Fruit fly (Drosophila melanogaster) whole organism, embryonic: ENCODE results near the gene CG14853.

Experiments used
- ATbp ChIP-seq: fragments of 200-800 bp; sonication (Bioruptor generic); optimal IDR thresholded peaks from 2 replicates; lab custom pipeline; 2017; ENCODE audit warnings: missing biosample characterization, mild to moderate bottlenecking, missing genetic modification characterization, missing genetic modification reagents
- B-H1 ChIP-seq: fragments of 200-800 bp; sonication (Bioruptor generic); IDR thresholded peaks from 3 replicates; pipeline ENCODE4 v1.3.6; 2022; ENCODE audit warnings: missing biosample characterization, missing genetic modification characterization
- B-H2 ChIP-seq: fragments of 200-800 bp; sonication (Bioruptor generic); optimal IDR thresholded peaks from 2 replicates; lab custom pipeline; 2018; ENCODE audit warnings: missing biosample characterization, mild to moderate bottlenecking, missing genetic modification characterization
- Bgb ChIP-seq: fragments of 200-800 bp; sonication (Bioruptor generic); IDR thresholded peaks from 2 replicates; pipeline ENCODE4 v1.3.6; 2022; ENCODE audit warnings: missing biosample characterization, missing genetic modification characterization; ENCODE audit not compliant: partially characterized antibody
- CG10366 ChIP-seq: fragments of 200-800 bp; sonication (Bioruptor generic); IDR thresholded peaks from 2 replicates; pipeline ENCODE4 v1.3.6; 2022; ENCODE audit warnings: missing biosample characterization, missing genetic modification characterization
- CG10431 ChIP-seq: fragments of 200-800 bp; sonication (Bioruptor generic); optimal IDR thresholded peaks from 3 replicates; lab custom pipeline; 2018; ENCODE audit warnings: missing biosample characterization, mild to moderate bottlenecking, missing genetic modification characterization
- CG11456 ChIP-seq: fragments of 200-800 bp; sonication (Bioruptor generic); IDR thresholded peaks from 3 replicates; pipeline ENCODE4 v1.3.6; 2022; ENCODE audit warnings: missing biosample characterization, missing genetic modification characterization
- CG12155 ChIP-seq: fragments of 200-800 bp; sonication (Bioruptor generic); optimal IDR thresholded peaks from 3 replicates; lab custom pipeline; 2016; ENCODE audit warnings: missing biosample characterization, missing genetic modification characterization
- CG12236 ChIP-seq: fragments of 200-800 bp; sonication (Bioruptor generic); optimal IDR thresholded peaks from 2 replicates; lab custom pipeline; 2016; ENCODE audit warnings: missing biosample characterization, missing genetic modification characterization
- CG12299 ChIP-seq: fragments of 200-800 bp; sonication (Bioruptor generic); optimal IDR thresholded peaks from 2 replicates; lab custom pipeline; 2018; ENCODE audit warnings: missing biosample characterization, mild to moderate bottlenecking, missing genetic modification characterization
- CG13775 ChIP-seq: fragments of 200-800 bp; sonication (Bioruptor generic); optimal IDR thresholded peaks from 3 replicates; lab custom pipeline; 2017; ENCODE audit warnings: missing biosample characterization, mild to moderate bottlenecking, missing genetic modification characterization
- CG14050 ChIP-seq: fragments of 200-800 bp; sonication (Bioruptor generic); IDR thresholded peaks from 3 replicates; pipeline ENCODE4 v1.3.6; 2022; ENCODE audit warnings: missing biosample characterization, missing genetic modification characterization
- CG14965 ChIP-seq: fragments of 200-800 bp; sonication (Bioruptor generic); optimal IDR thresholded peaks from 2 replicates; lab custom pipeline; 2016; ENCODE audit warnings: missing biosample characterization, missing genetic modification characterization, borderline replicate concordance
- CG16863 ChIP-seq: fragments of 200-800 bp; sonication (Bioruptor generic); optimal IDR thresholded peaks from 3 replicates; lab custom pipeline; 2016; ENCODE audit warnings: missing biosample characterization, missing genetic modification characterization
- CG17328 ChIP-seq: fragments of 200-800 bp; sonication (Bioruptor generic); IDR thresholded peaks from 2 replicates; pipeline ENCODE4 v1.3.6; 2022; ENCODE audit warnings: missing biosample characterization, missing genetic modification characterization
- CG18011 ChIP-seq: fragments of 200-800 bp; sonication (Bioruptor generic); optimal IDR thresholded peaks from 2 replicates; lab custom pipeline; 2017; ENCODE audit warnings: missing biosample characterization, missing genetic modification characterization, mild to moderate bottlenecking, moderate library complexity, missing genotype
- CG18764 ChIP-seq: fragments of 200-800 bp; sonication (Bioruptor generic); optimal IDR thresholded peaks from 3 replicates; lab custom pipeline; 2016; ENCODE audit warnings: missing biosample characterization, missing genetic modification characterization
- CG8924 ChIP-seq: fragments of 200-800 bp; optimal IDR thresholded peaks from 3 replicates; lab custom pipeline; 2019; ENCODE audit warnings: missing biosample characterization, mild to moderate bottlenecking, missing genetic modification characterization, moderate library complexity
- CG9215 ChIP-seq: fragments of 200-800 bp; sonication (Bioruptor generic); IDR thresholded peaks from 2 replicates; pipeline ENCODE4 v1.3.6; 2022; ENCODE audit warnings: missing biosample characterization, missing genetic modification characterization
- CG9727 ChIP-seq: fragments of 200-800 bp; sonication (Bioruptor generic); optimal IDR thresholded peaks from 3 replicates; lab custom pipeline; 2017; ENCODE audit warnings: missing biosample characterization, mild to moderate bottlenecking, missing genetic modification characterization
- Chrac-16 ChIP-seq: fragments of 200-800 bp; sonication (Bioruptor generic); optimal IDR thresholded peaks from 3 replicates; lab custom pipeline; 2016; ENCODE audit warnings: missing biosample characterization, missing genetic modification characterization
- Dbx ChIP-seq: fragments of 200-800 bp; sonication (Bioruptor generic); IDR thresholded peaks from 3 replicates; pipeline ENCODE4 v1.3.6; 2022; ENCODE audit warnings: missing biosample characterization, missing genetic modification characterization
- Dek ChIP-seq: fragments of 200-800 bp; sonication (Bioruptor generic); optimal IDR thresholded peaks from 3 replicates; lab custom pipeline; 2019; ENCODE audit warnings: missing biosample characterization, mild to moderate bottlenecking, missing genetic modification characterization, moderate library complexity
- E2f2 ChIP-seq: fragments of 200-800 bp; sonication (Bioruptor generic); IDR thresholded peaks from 2 replicates; pipeline ENCODE4 v1.3.6; 2022; ENCODE audit warnings: missing biosample characterization, missing genetic modification characterization
- HLH4C ChIP-seq: fragments of 200-800 bp; sonication (Bioruptor generic); IDR thresholded peaks from 3 replicates; pipeline ENCODE4 v1.3.6; 2022; ENCODE audit warnings: missing biosample characterization, missing genetic modification characterization; ENCODE audit not compliant: partially characterized antibody
- HLH54F ChIP-seq: fragments of 200-800 bp; sonication (Bioruptor generic); optimal IDR thresholded peaks from 3 replicates; lab custom pipeline; 2016; ENCODE audit warnings: missing biosample characterization, missing genetic modification characterization
- Hmx ChIP-seq: fragments of 200-800 bp; sonication (Bioruptor generic); optimal IDR thresholded peaks from 2 replicates; lab custom pipeline; 2016; ENCODE audit warnings: missing biosample characterization, missing genetic modification characterization
- Oaz ChIP-seq: fragments of 200-800 bp; sonication (Bioruptor generic); IDR thresholded peaks from 2 replicates; pipeline ENCODE4 v1.3.6; 2022; ENCODE audit warnings: missing biosample characterization, missing genetic modification characterization
- Sox102F ChIP-seq: fragments of 200-800 bp; sonication (Bioruptor generic); optimal IDR thresholded peaks from 2 replicates; lab custom pipeline; 2018; ENCODE audit warnings: missing biosample characterization, mild to moderate bottlenecking, missing genetic modification characterization, moderate library complexity
- Xbp1 ChIP-seq: fragments of 200-800 bp; sonication (Bioruptor generic); optimal IDR thresholded peaks from 3 replicates; lab custom pipeline; 2016; ENCODE audit warnings: missing biosample characterization, mild to moderate bottlenecking, missing genetic modification characterization
- ara ChIP-seq: fragments of 200-800 bp; sonication (Bioruptor generic); IDR thresholded peaks from 2 replicates; pipeline ENCODE4 v1.3.6; 2022; ENCODE audit warnings: missing biosample characterization, missing genetic modification characterization
- chn ChIP-seq: fragments of 200-800 bp; sonication (Bioruptor generic); optimal IDR thresholded peaks from 2 replicates; lab custom pipeline; 2016; ENCODE audit warnings: missing biosample characterization, missing genetic modification characterization
- crc ChIP-seq: fragments of 200-800 bp; sonication (Bioruptor generic); optimal IDR thresholded peaks from 2 replicates; lab custom pipeline; 2016; ENCODE audit warnings: missing biosample characterization, missing genetic modification characterization
- crp ChIP-seq, 2 experiments: fragments of 200-800 bp; sonication (Bioruptor generic); optimal IDR thresholded peaks; 2 replicates in 1 of 2; 3 replicates in 1 of 2; lab custom pipeline; 2017; ENCODE audit warnings: missing biosample characterization in 2 of 2, missing genetic modification characterization in 2 of 2, mild to moderate bottlenecking in 1 of 2, moderate library complexity in 1 of 2
- dpn ChIP-seq, 2 experiments: fragments of 200-800 bp; sonication (Bioruptor generic); optimal IDR thresholded peaks; 3 replicates each; lab custom pipeline; 2016; ENCODE audit warnings: missing biosample characterization in 2 of 2, missing genetic modification characterization in 2 of 2
- fd64A ChIP-seq: fragments of 200-800 bp; sonication (Bioruptor generic); optimal IDR thresholded peaks from 3 replicates; lab custom pipeline; 2018; ENCODE audit warnings: missing biosample characterization, mild to moderate bottlenecking, missing genetic modification characterization
- ftz-f1 ChIP-seq: fragments of 200-800 bp; sonication (Bioruptor generic); optimal IDR thresholded peaks from 2 replicates; lab custom pipeline; 2016; ENCODE audit warnings: missing biosample characterization, missing genetic modification characterization
- jigr1 ChIP-seq: fragments of 200-800 bp; sonication (Bioruptor generic); IDR thresholded peaks from 3 replicates; pipeline ENCODE4 v1.3.6; 2022; ENCODE audit warnings: missing biosample characterization, missing genetic modification characterization
- kni ChIP-seq: fragments of 200-800 bp; sonication (Bioruptor generic); optimal IDR thresholded peaks from 3 replicates; lab custom pipeline; 2017; ENCODE audit warnings: mild to moderate bottlenecking, missing biosample characterization, missing genetic modification reagents, missing genetic modification characterization
- lmd ChIP-seq: fragments of 200-800 bp; sonication (Bioruptor generic); IDR thresholded peaks from 2 replicates; pipeline ENCODE4 v1.3.6; 2022; ENCODE audit warnings: missing biosample characterization, missing genetic modification characterization
- nom ChIP-seq: fragments of 200-800 bp; sonication (Bioruptor generic); optimal IDR thresholded peaks from 2 replicates; lab custom pipeline; 2017; ENCODE audit warnings: missing biosample characterization, missing genetic modification characterization, mild to moderate bottlenecking, moderate library complexity, missing genetic modification reagents
- otp ChIP-seq: fragments of 200-800 bp; sonication (Bioruptor generic); IDR thresholded peaks from 3 replicates; pipeline ENCODE4, ENCODE4 v1.3.6; 2022; ENCODE audit warnings: missing biosample characterization, missing genetic modification characterization
- phol ChIP-seq: fragments of 200-800 bp; sonication (Bioruptor generic); optimal IDR thresholded peaks from 3 replicates; lab custom pipeline; 2018; ENCODE audit warnings: missing biosample characterization, mild to moderate bottlenecking, missing genetic modification characterization, moderate library complexity
- pros ChIP-seq: fragments of 200-800 bp; sonication (Bioruptor generic); optimal IDR thresholded peaks from 3 replicates; lab custom pipeline; 2019; ENCODE audit warnings: missing biosample characterization, mild to moderate bottlenecking, missing genetic modification characterization, moderate library complexity
- rib ChIP-seq: fragments of 200-800 bp; sonication (Bioruptor generic); IDR thresholded peaks from 2 replicates; pipeline ENCODE4 v1.3.6; 2022; ENCODE audit warnings: missing biosample characterization, missing genetic modification characterization
- sens ChIP-seq: fragments of 200-800 bp; sonication (Bioruptor generic); peaks from one replicate; lab custom pipeline; 2016; ENCODE audit warnings: missing biosample characterization, missing genetic modification characterization
- sima ChIP-seq: fragments of 200-800 bp; sonication (Bioruptor generic); optimal IDR thresholded peaks from 2 replicates; lab custom pipeline; 2016; ENCODE audit warnings: missing biosample characterization, missing genetic modification characterization
- slp2 ChIP-seq: fragments of 200-800 bp; sonication (Bioruptor generic); optimal IDR thresholded peaks from 2 replicates; lab custom pipeline; 2016; ENCODE audit warnings: missing biosample characterization, missing genetic modification characterization
- zfh1 ChIP-seq: fragments of 200-800 bp; sonication (Bioruptor generic); IDR thresholded peaks from 3 replicates; pipeline ENCODE4 v1.3.6; 2022; ENCODE audit warnings: missing biosample characterization, missing genetic modification characterization

CG14853 gene

dm6 chr3R:14649307-14650239, 40.1 kb downstream of the CG14853 start (continued):
- TF ChIP-seq CG9215 (GFP tag; lab: Robert Waterston, UW) (no peak), CG8924 (tag; lab: Kevin White, UChicago) (peak; percentile 29), phol (tag; lab: Kevin White, UChicago) (peak; percentile 34), Oaz (no peak), Hmx (peak; percentile 51), zfh1 (GFP tag; lab: Robert Waterston, UW) (no peak), CG11456 (GFP tag; lab: Robert Waterston, UW) (no peak), rib (GFP tag; lab: Robert Waterston, UW) (no peak), sens (GFP tag; lab: Kevin White, UChicago) (peak; percentile 89), Sox102F (GFP tag; lab: Kevin White, UChicago) (no peak), fd64A (GFP tag; lab: Kevin White, UChicago) (peak; percentile 9), CG17328 (GFP tag; lab: Robert Waterston, UW) (0 out of 2 replicates have a peak, but pooled peaks have one; percentile 7), HLH54F (GFP tag; lab: Kevin White, UChicago) (peak; percentile 17), CG12299 (tag; lab: Kevin White, UChicago) (no peak), slp2 (GFP tag; lab: Kevin White, UChicago) (no peak), crp (GFP tag; optimal IDR thresholded peaks at IDR 0.05; lab: Kevin White, UChicago) (no peak), B-H2 (GFP tag; lab: Kevin White, UChicago) (no peak), CG10431 (GFP tag; lab: Kevin White, UChicago) (no peak), Dek (tag; lab: Kevin White, UChicago) (peak; percentile 18), CG10366 (GFP tag; lab: Robert Waterston, UW) (no peak), CG18764 (GFP tag; lab: Kevin White, UChicago) (no peak), pros (GFP tag; lab: Kevin White, UChicago) (peak; percentile 32), lmd (GFP tag; lab: Robert Waterston, UW) (no peak), E2f2 (GFP tag; lab: Robert Waterston, UW) (peak; percentile 9; the same call in 1 of the 2 replicates), CG14050 (no peak), ara (GFP tag; lab: Robert Waterston, UW) (0 out of 2 replicates have a peak, but pooled peaks have one; percentile 27), crc (peak; percentile 13), sima (GFP tag; lab: Kevin White, UChicago) (no peak), dpn (GFP tag; optimal IDR thresholded peaks at IDR 0.05; lab: Kevin White, UChicago) (peak in 1 of 2 experiments; percentile 21), chn (GFP tag; lab: Kevin White, UChicago) (no peak), ftz-f1 (GFP tag; lab: Kevin White, UChicago) (peak; percentile 8), Chrac-16 (GFP tag; lab: Kevin White, UChicago) (no peak), CG12236 (GFP tag; lab: Kevin White, UChicago) (no peak), CG13775 (GFP tag; lab: Kevin White, UChicago) (peak; percentile 11), CG14965 (GFP tag; lab: Kevin White, UChicago) (no peak), ATbp (GFP tag; lab: Kevin White, UChicago) (peak; percentile 3), nom (peak; percentile 50), otp (no peak), CG12155 (peak; percentile 26), Dbx (GFP tag; lab: Robert Waterston, UW) (no peak), B-H1 (GFP tag; lab: Robert Waterston, UW) (no peak), Bgb (no peak), jigr1 (GFP tag; lab: Robert Waterston, UW) (no peak), CG9727 (GFP tag; lab: Kevin White, UChicago) (peak; percentile 58), HLH4C (GFP tag; lab: Robert Waterston, UW) (no peak), Xbp1 (GFP tag; lab: Kevin White, UChicago) (peak; percentile 31), CG18011 (GFP tag; lab: Kevin White, UChicago) (peak; percentile 35), CG16863 (GFP tag; lab: Kevin White, UChicago) (peak; percentile 14), kni (GFP tag; lab: Kevin White, UChicago) (peak; percentile 47)
